Worm (Caenorhabditis elegans) whole organism, L4/young adult: ENCODE data around the gene abu-15.

Source experiments
- W03F9.2 ChIP-seq: fragments of 150-350 bp; optimal IDR thresholded peaks from 2 replicates; lab custom pipeline; 2014; ENCODE audit warnings: missing biosample characterization, missing genetic modification characterization
- dao-5 ChIP-seq: sonication (generic microtip); optimal IDR thresholded peaks from 2 replicates; lab custom pipeline; 2016; ENCODE audit warnings: missing genotype, missing genetic modification characterization, moderate library complexity, missing compliant biosample characterization
- him-1 ChIP-seq: sonication (generic microtip); optimal IDR thresholded peaks from 2 replicates; lab custom pipeline; 2016; ENCODE audit warnings: missing genotype, missing genetic modification reagents, missing genetic modification characterization, missing compliant biosample characterization

The abu-15 gene

DNA sequence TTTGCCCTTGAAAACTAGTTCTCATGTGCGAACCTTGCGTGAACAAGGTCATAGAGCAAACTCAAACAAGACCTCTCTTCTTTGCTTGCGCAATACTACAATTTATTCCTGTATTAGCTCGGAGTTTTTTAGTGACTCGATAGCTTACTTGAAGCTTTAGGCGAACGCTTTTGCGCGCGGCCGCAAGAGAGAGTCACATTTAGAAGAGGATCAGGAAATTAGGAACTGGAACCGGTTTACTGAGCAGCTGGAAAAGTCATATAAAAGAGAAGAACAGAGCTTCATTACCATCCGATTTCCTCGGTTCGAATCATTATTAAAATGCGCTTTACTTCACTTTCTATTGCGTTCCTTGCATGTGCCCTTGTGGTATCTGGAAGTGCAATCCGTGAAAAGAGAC, at the start of gene abu-15:
Gene abu-15 (plus strand): TSS at position 301 of the 400 bp plus-strand sequence.
- TF ChIP-seq W03F9.2 (no peak), dao-5 (no peak), him-1 (tag; lab: Kevin White, UChicago) (no peak)

DNA sequence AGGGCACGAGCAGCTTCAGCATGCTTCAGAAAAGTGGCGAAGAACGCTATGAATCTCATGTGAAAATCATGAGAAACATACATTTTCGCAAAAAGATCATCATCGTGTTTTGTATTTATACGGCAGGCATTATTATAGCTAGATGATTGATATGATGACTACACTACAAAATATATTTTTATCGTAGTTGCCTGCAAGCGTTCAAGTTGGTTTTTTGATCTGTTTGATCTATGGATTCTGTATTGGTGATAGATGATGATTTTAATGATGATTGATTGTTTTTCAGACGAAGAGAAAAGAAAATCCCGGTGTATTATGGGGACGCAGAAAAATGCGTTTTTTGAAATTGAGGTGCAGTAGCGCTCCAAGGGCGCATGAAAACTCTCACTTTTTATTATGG, 47.7 kb upstream of the abu-15 start, which contains the start of gene ugt-63:
Gene ugt-63 (minus strand): TSS at position 89 of the 400 bp plus-strand sequence.
- no peak for TF ChIP-seq W03F9.2
- no peak for TF ChIP-seq dao-5
- TF ChIP-seq him-1 (tag; lab: Kevin White, UChicago) = no peak

DNA sequence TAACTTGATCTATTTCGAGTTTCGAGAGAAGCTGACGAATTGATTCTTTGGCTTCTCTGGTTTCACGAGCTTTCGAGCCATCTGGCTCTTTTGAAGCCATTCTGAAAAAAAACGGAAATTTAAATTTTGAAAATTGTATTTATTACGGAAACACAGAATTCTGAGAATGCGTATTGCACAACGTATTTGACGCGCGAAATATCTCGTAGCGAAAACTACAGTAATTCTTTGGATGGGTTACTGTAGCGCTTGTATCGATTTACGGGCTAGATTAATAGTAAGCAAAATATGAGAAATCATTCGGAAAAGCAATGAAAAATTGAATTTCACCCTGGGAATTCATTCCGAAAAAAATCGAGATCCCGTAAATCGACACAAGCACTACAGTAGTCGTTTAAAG, 44.7 kb upstream of the abu-15 start, which contains the start of gene C04F5.8:
Gene C04F5.8 (minus strand): TSS at position 101 of the 400 bp plus-strand sequence.
- no peak for TF ChIP-seq dao-5
- TF ChIP-seq W03F9.2 = no peak
- TF ChIP-seq him-1 (tag; lab: Kevin White, UChicago) = no peak

DNA sequence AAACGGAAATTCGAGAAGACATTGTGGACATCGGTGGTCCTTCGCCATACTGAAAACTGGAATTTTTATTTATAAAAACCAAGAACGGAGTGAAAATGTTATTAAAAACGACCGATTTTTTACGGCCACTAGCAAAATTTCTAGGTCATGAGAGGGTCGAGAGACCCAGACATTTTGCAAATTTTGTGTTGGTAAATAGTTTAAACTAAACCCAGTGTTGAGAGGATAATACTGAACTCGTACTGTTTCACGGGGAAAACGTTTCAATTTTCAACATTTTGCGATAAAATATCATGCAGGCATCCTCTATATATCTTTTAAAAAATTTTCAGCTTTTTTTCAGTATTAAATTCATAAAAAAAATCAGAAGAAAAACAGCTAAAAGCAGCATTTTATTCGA, 39.3 kb upstream of the abu-15 start, which contains the start of gene C04F5.9:
Gene C04F5.9 (minus strand): TSS at position 101 of the 400 bp plus-strand sequence.
- no peak for TF ChIP-seq him-1 (tag; lab: Kevin White, UChicago)
- no peak for TF ChIP-seq dao-5
- no peak for TF ChIP-seq W03F9.2

DNA sequence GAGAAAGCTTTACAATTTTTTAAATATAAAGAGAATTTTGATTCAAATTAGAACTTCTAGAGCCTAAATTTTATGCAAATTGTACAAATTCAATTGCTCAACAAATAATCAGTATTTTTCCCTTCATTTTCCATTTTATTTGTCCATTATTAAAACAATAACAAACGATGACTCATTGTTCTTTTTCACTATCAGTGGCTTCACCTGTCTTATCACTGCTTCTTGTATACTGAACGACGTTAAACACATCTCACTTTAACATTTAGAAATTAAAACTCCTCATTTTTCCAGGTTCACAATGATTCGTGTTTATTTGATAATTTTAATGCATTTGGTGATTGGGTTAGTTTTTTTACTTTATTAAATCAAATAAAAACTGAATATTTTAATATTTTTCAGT, 38.7 kb upstream of the abu-15 start, which contains the start of gene sid-1:
Gene sid-1 (plus strand): TSS at position 292 of the 400 bp plus-strand sequence.
- TF ChIP-seq dao-5 = no peak

DNA sequence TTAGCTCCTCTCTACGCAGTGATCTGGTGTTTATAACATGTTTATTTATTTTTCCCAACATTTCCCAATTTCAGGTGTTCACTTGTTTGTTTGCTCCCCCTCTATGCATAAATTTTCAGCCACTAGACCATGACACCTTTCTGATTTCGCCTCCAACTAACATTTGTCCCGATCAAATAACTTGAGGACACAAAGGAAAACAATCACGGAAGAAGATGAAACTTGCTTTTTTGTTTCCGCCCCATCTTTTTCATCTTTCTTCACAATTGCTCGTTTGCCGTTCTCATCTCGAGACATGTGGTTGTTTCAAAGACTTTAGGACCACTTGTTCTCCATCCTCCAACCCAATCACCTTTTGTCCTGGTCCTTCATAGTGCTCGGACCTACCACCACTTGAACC, 31.6 kb upstream of the abu-15 start, which contains the start of gene F14F9.5:
Gene F14F9.5 (plus strand): TSS at position 301 of the 400 bp plus-strand sequence.
- no peak for TF ChIP-seq W03F9.2
- TF ChIP-seq dao-5 = no peak
- TF ChIP-seq him-1 (tag; lab: Kevin White, UChicago) = no peak

DNA sequence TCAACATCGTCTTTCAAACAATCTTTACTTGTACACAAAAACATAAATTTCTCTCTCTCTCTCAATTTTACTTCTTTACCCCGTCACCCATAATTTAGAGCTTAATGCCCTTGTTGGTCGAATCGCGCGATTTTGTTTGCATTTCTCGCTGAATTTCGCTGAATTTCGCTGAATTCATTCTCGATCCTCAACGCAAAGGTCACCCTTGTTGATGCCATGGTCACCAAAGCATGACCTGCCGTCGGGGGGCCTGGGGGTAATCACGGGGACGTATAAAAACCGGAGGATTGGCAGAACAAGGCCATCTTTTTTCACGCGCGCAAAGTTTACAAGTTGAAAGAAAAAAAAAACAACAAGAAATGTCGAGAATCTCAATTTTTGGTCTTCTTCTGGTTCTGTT, 28.4 kb upstream of the abu-15 start, which contains the start of gene F14F9.8:
Gene F14F9.8 (plus strand): TSS at position 301 of the 400 bp plus-strand sequence.
- no peak for TF ChIP-seq dao-5
- TF ChIP-seq W03F9.2 = no peak
- TF ChIP-seq him-1 (tag; lab: Kevin White, UChicago) = no peak

DNA sequence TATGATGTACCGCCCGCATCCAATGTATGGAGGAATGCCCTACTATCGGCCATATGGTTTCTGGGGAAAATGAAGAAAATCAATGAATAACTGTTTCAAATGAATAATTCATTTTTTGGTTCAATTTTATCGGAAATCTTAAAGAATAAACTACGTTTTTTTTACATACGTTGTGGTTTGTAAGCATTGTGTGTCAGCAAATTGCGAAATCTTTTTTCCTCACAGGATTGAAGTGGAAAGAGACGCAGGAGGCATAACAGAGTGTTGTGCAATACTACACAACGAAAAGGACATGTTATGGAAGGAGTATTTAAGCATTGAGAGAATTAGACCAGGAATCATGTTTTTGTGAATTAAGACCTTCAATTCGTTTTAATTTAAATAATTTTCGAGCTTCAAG, 27.0 kb upstream of the abu-15 start:
- TF ChIP-seq dao-5 (no peak), W03F9.2 (peak; percentile 29)

DNA sequence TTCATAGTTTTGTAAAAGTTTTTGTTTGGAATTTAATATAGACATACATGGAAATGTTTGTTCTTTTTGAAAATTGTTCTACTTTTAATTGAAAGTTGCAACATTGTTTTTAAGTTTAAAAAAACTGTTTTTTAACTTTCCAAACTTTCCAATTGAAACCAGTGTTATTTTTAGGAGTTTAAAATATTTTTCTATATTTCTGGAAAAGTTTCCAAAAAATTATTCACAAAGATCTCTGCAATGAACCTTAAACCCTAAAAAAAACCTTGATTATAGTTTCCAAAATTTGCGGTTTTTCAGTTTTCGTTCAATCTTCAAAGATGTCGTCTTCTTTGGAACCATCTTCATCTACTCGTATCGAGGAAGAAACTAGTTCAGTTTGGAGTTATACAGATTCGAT, 26.0 kb upstream of the abu-15 start, which contains the start of gene F14F9.4:
Gene F14F9.4 (plus strand): TSS at position 301 of the 400 bp plus-strand sequence.
- no peak for TF ChIP-seq dao-5
- TF ChIP-seq W03F9.2 = no peak
- no peak for TF ChIP-seq him-1 (tag; lab: Kevin White, UChicago)

DNA sequence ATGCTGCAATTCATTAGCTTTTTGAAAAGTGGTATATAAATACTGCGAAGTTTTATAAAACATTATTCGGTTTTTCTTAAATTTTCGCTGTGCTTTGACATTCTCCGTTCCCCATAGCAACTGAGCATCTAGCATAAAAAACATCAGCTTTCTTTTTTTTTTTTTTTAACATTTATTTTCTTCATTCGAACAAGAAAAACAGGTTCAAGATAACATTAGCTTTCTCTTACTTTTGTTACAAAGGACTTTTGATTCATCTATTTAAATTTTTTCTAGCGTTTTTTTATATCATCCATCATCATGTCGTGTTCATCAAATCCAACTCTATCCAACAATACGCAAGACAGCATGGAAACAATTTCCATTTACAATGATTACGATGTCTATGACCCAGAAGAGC, 20.5 kb upstream of the abu-15 start, which contains the start of gene F14F9.3:
Gene F14F9.3 (plus strand): TSS at position 301 of the 400 bp plus-strand sequence.
- no peak for TF ChIP-seq W03F9.2

DNA sequence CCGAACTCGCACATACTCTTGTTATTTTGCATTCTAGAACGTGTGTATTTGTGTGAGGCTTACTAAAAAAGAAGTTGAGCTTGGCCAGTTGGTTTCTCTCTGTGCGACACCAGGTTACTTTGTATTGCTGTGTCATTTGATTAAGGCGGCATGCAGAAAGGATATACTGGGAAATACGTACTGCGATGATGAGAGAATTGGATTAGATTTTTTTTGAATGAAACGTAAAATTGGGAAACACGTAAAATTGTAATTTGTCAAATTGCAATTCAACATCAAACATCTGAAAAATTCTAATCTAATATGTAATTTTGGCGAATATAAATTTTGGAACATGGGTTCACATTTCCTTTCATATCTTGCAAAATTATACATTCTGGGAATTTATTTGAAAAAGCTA, 14.6 kb upstream of the abu-15 start, which contains the start of gene srh-129:
Gene srh-129 (minus strand): TSS at position 101 of the 400 bp plus-strand sequence.
- TF ChIP-seq W03F9.2 = no peak
- no peak for TF ChIP-seq him-1 (tag; lab: Kevin White, UChicago)
- TF ChIP-seq dao-5 = no peak

DNA sequence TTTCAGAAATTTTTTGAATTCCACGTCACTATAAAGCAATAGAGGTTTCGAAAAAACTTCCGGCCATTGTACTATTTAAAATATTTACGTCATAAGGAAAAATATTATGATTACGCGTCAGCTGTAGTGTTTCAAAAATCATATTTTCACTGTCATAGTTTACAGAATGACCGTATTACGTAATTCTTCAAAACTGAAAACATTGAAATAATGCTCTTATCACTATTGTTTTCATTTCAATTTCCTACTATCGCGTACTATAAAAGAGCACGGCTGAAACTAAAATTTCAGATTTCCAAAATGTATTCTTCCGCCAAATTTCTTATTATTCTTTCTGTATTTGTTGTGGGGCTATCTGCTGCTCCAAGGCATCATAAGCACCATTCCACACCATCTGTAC, 13.9 kb upstream of the abu-15 start, which contains the start of gene F14F9.2:
Gene F14F9.2 (plus strand): TSS at position 301 of the 400 bp plus-strand sequence.
- TF ChIP-seq him-1 (tag; lab: Kevin White, UChicago) (no peak), W03F9.2 (no peak), dao-5 (no peak)

DNA sequence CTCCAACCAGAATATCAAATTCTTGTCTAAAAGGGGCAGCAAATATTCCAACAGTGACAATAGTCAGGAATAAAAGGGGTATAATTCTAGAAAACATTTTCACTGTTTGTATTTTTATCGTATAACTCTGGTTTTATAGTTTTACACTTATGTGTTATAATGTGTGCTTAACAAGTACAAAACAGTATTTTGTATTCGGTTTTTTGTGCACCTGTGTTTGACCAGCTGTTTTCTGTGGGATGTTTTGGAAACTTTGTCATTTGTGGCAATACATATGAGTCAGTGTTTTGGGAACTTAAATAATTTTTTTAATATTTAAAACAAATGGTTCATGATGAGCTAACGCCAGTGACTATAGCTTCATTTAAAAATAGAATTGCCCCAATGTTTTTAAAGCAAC, 12.0 kb upstream of the abu-15 start, which contains the start of gene F14F9.6:
Gene F14F9.6 (minus strand): TSS at position 101 of the 400 bp plus-strand sequence.
- TF ChIP-seq him-1 (tag; lab: Kevin White, UChicago) = no peak
- TF ChIP-seq W03F9.2 = no peak
- no peak for TF ChIP-seq dao-5

DNA sequence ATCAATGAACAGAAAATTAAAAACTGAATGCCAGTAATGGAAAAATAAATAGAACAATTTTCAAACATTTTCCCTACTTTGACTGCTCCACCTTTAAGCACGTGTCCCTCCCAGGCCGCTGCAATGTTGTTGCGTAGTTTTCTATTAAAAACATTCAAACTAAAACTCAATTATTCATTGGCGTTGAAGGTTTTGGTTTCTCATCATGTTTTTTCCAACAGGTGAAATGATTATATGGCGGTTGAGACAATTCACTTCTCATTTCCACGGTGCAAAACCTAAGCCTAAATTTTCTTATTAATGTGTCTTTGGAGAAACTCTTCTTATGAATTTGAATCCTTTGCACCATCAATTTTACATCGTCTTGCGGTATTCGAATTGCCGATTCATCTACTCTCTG, 7.5 kb upstream of the abu-15 start, which contains the start of gene srh-130:
Gene srh-130 (plus strand): TSS at position 301 of the 400 bp plus-strand sequence.
- TF ChIP-seq dao-5 (no peak), him-1 (tag; lab: Kevin White, UChicago) (no peak), W03F9.2 (no peak)

DNA sequence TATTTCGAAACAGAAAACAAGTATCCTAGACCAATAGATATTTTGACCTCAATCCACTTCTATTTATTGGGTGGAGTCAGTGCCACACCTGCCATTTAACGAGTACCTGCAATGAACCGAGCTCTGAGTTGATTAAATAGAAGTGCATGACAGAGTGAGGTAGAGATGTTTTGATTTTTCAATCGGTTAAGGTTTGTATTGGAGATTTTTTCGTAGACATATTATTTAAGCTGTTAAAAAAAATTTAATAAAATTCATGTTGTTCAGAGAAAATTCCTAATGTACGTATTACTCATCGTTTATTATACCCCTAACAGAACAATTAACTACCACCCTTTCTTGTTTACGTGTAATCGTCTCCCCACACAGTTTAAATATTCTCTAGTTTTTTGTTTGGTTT, 2.9 kb upstream of the abu-15 start, which contains the start of gene srx-38:
Gene srx-38 (minus strand): TSS at position 101 of the 400 bp plus-strand sequence.
- TF ChIP-seq dao-5 = no peak
- no peak for TF ChIP-seq W03F9.2
- no peak for TF ChIP-seq him-1 (tag; lab: Kevin White, UChicago)

DNA sequence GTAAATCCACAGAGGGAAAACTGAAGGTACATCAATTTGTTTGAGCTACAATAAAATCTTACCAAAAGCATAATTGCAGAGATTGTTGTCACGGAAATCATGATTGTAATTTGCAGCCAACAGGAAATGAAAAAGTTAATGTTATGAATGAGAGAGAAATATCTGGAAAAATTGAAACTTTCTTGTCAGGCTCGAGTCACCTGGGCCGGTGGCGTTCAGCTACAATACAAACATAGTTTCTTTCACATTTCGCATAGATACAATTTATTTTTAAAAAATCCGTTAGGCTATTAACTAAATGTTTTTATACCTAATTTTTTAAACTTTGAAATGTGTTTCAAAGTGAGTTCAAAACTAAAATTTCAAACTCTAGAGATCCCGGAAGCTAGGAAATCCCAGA, 742 bp upstream of the abu-15 start, which contains the start of gene srx-39:
Gene srx-39 (minus strand): TSS at position 101 of the 400 bp plus-strand sequence.
- TF ChIP-seq W03F9.2 (no peak), dao-5 (no peak), him-1 (tag; lab: Kevin White, UChicago) (no peak)
